Fruit fly (Drosophila melanogaster): Measurements from ENCODE around the gene CG31624.
A peak's percentile ranks its signal among the peaks of the same experiment; 100 is the strongest.

The CG31624 gene

DNA sequence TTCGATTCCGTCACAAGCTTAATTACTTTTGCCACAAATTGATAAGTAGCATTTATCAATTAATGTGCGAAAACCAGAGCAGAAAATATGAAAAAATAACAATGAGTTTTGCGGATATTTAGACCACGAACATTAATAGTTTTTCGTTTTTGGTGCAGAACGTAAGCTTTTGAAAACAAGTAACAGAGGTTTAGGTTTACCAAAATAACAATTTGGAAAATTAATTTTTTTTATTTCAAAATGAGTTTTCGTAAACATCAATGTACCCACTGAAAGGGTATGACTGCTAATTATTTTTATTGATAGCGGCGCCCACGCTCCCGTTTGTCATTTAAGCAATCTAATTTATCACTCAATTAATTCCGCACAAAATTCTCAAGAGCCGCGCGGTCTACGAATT, 4.8 kb downstream of the CG31624 start:
- TF ChIP-seq toe (GFP tag; optimal IDR thresholded peaks at IDR 0.05) = no peak
- no peak for TF ChIP-seq CG7045 (GFP tag; optimal IDR thresholded peaks at IDR 0.05)
- TF ChIP-seq tj (GFP tag; optimal IDR thresholded peaks at IDR 0.05) = no peak
- no peak for TF ChIP-seq CG33017 (tag; optimal IDR thresholded peaks at IDR 0.05)
- TF ChIP-seq cnc (optimal IDR thresholded peaks at IDR 0.05) = no peak
- TF ChIP-seq pad (GFP tag; optimal IDR thresholded peaks at IDR 0.05) = no peak
- TF ChIP-seq kay (GFP tag; ENCODE audit: borderline replicate concordance) = no peak
- TF ChIP-seq Clk (GFP tag; optimal IDR thresholded peaks at IDR 0.05) = no peak
- no peak for TF ChIP-seq bab1 (GFP tag; optimal IDR thresholded peaks at IDR 0.05)
- no peak for TF ChIP-seq CG1620 (GFP tag; optimal IDR thresholded peaks at IDR 0.05)
- TF ChIP-seq CG5204 (GFP tag; optimal IDR thresholded peaks at IDR 0.05) = no peak
- TF ChIP-seq Mnt (GFP tag; optimal IDR thresholded peaks at IDR 0.05) = no peak
- no peak for TF ChIP-seq Hr96 (GFP tag; optimal IDR thresholded peaks at IDR 0.05)
- TF ChIP-seq CG7101 (tag; optimal IDR thresholded peaks at IDR 0.05) = no peak
- no peak for TF ChIP-seq Crg-1 (GFP tag; optimal IDR thresholded peaks at IDR 0.05)
- no peak for TF ChIP-seq CG14711 (tag; optimal IDR thresholded peaks at IDR 0.05)
- no peak for TF ChIP-seq ovo (GFP tag; optimal IDR thresholded peaks at IDR 0.05)
- TF ChIP-seq cic (GFP tag; optimal IDR thresholded peaks at IDR 0.05) = no peak

DNA sequence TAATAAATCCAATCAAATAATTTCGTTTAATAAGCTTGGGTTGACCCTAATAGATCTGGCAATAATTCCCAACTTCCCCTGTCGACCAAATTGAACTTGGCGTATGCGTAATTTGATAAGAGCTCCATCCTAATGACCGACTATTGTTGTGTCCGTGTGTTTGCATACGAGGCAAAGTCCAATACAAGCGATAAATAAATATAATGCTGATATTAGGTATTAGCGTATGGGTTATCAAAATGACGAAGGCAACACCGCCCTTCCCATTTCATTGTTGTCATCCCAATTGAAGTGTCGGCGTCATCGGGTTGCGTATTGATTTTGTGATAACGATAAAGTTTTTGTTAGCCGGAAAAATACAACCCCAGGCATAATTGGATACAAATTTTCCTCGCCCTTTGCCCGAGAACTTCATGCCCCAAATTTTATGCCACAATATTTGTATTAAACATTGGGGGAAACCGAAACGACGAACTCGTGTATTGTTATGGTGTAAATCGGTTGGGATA, 10.8 kb downstream of the CG31624 start:
- TF ChIP-seq CG1620 (GFP tag; optimal IDR thresholded peaks at IDR 0.05) (no peak), tj (GFP tag; optimal IDR thresholded peaks at IDR 0.05) (no peak), CG11617 (GFP tag; optimal IDR thresholded peaks at IDR 0.05) (no peak), Crg-1 (GFP tag; optimal IDR thresholded peaks at IDR 0.05) (no peak), toe (GFP tag; optimal IDR thresholded peaks at IDR 0.05) (no peak), bab1 (GFP tag; optimal IDR thresholded peaks at IDR 0.05) (no peak), CG12768 (GFP tag; optimal IDR thresholded peaks at IDR 0.05) (no peak), Mnt (GFP tag; optimal IDR thresholded peaks at IDR 0.05) (no peak), CG5204 (GFP tag; optimal IDR thresholded peaks at IDR 0.05) (no peak), Hr96 (GFP tag; optimal IDR thresholded peaks at IDR 0.05) (no peak), ovo (GFP tag; optimal IDR thresholded peaks at IDR 0.05) (no peak), CG7045 (GFP tag; optimal IDR thresholded peaks at IDR 0.05) (no peak), Clk (GFP tag; optimal IDR thresholded peaks at IDR 0.05) (no peak), cnc (optimal IDR thresholded peaks at IDR 0.05) (no peak)

DNA sequence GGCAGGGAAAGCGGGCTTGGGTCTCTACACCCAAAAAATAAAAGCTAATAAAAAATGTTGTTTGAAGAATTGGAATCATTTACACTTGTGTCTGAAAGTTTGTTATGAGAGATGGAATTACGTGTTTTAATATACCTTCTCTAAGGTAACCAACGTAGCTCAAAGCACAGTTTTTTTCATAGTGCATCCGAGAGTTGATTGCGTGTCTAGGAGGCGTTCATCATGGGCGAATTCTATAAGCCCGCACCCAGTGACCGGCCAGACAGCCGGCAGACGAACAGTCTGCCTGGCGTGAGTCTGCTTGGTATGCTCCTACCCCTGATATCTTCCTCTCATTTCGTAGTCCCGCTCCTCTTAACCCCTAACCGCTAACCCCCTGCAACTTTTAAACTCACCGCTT, 12.4 kb downstream of the CG31624 start:
- TF ChIP-seq cnc (optimal IDR thresholded peaks at IDR 0.05) = no peak
- no peak for TF ChIP-seq kay (GFP tag; ENCODE audit: borderline replicate concordance)
- no peak for TF ChIP-seq CG7101 (tag; optimal IDR thresholded peaks at IDR 0.05)

DNA sequence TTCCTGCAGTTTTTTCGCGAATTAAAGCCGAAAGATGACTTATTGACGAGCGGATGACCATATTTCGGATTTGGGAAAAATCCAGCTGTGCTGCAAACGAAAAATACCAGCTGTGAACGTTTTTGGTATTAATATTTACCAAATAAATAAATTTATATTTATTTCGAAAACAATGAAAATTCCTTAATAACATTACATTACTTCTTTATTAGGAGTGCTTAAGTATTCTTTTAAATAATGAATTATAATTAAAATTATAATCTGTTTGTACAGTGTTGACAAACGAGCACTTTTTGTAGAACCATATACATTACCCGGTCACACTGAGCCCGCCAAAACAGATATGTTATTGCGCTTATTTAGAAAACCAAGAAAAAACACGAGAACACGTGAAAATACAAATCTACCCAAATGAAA, 20.6 kb downstream of the CG31624 start, which contains the start of the genes bur and Mcm10:
bur (minus strand) TSS at position 69 of the 417 bp plus-strand sequence.
Mcm10 (plus strand) TSS at position 319 of the 417 bp plus-strand sequence.
- TF ChIP-seq CG33017 (tag; optimal IDR thresholded peaks at IDR 0.05) (no peak), pad (GFP tag; optimal IDR thresholded peaks at IDR 0.05) (peak; percentile 2), CG14711 (tag; optimal IDR thresholded peaks at IDR 0.05) (peak; percentile 27), CG7101 (tag; optimal IDR thresholded peaks at IDR 0.05) (peak; percentile 42), toe (GFP tag; optimal IDR thresholded peaks at IDR 0.05) (no peak)

DNA sequence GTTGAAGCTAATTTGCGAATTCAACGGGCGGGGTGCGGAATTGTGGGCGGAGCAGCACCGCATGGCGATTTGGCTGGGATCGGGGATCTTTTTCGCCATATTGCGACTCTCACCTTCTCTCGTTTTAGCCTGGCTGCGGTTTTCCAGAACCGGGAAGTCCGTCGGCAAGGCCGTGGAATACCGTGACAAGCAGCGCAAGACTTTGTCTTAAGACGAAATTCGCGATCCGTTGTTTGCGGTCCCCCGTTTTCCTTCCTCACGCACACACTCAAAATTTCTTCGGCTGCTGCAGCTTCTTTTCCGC, 21.0 kb downstream of the CG31624 start:
- TF ChIP-seq pad (GFP tag; optimal IDR thresholded peaks at IDR 0.05) (no peak), kay (GFP tag; ENCODE audit: borderline replicate concordance) (no peak), cic (GFP tag; optimal IDR thresholded peaks at IDR 0.05) (no peak), ovo (GFP tag; optimal IDR thresholded peaks at IDR 0.05) (no peak), CG11617 (GFP tag; optimal IDR thresholded peaks at IDR 0.05) (no peak), Clk (GFP tag; optimal IDR thresholded peaks at IDR 0.05) (no peak), CG33017 (tag; optimal IDR thresholded peaks at IDR 0.05) (no peak), tj (GFP tag; optimal IDR thresholded peaks at IDR 0.05) (no peak), Hr96 (GFP tag; optimal IDR thresholded peaks at IDR 0.05) (no peak), Crg-1 (GFP tag; optimal IDR thresholded peaks at IDR 0.05) (no peak), cnc (optimal IDR thresholded peaks at IDR 0.05) (no peak)

DNA sequence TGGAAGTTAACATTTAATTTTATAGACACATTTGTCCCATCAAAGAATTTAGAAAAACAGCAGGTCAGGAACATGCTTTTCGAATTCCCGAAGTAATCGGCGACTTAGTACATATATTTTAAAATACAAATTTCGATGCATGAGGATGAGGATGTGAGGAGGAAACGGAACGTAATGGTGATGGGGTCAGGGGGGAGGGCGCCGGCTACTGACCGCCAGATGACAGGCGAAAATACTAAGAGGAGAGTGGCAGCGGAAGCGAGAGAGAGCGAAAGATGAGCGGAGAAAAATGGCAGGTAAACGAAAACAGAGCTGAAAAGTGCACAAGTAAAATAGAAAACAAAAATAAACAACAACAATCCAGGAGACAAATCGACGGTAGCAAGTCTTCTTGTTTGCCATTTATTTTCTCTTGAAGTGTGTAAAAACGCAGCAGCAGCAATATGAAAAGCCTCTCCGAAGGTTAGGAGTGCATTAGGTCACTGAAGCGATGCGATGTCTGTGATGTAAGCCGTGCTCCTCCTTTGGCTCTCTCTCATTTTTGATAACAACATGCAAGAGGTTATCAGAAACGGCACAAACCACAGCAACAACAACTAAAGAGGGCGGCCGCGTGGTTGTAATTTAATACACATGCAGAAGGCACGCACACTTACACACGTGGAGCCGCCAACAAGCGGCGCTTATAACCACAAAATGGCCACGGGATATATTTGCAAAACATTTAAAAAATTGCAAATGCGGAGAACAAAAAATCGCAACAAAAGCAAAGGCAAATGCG, 21.5 kb downstream of the CG31624 start:
- TF ChIP-seq CG11617 (GFP tag; optimal IDR thresholded peaks at IDR 0.05) (no peak), tj (GFP tag; optimal IDR thresholded peaks at IDR 0.05) (peak; percentile 41), toe (GFP tag; optimal IDR thresholded peaks at IDR 0.05) (no peak), Mnt (GFP tag; optimal IDR thresholded peaks at IDR 0.05) (peak; percentile 88), cic (GFP tag; optimal IDR thresholded peaks at IDR 0.05) (peak; percentile 42), Crg-1 (GFP tag; optimal IDR thresholded peaks at IDR 0.05) (peak; percentile 10), CG12768 (GFP tag; optimal IDR thresholded peaks at IDR 0.05) (no peak), CG33017 (tag; optimal IDR thresholded peaks at IDR 0.05) (no peak), CG14711 (tag; optimal IDR thresholded peaks at IDR 0.05) (no peak), CG7045 (GFP tag; optimal IDR thresholded peaks at IDR 0.05) (no peak)

DNA sequence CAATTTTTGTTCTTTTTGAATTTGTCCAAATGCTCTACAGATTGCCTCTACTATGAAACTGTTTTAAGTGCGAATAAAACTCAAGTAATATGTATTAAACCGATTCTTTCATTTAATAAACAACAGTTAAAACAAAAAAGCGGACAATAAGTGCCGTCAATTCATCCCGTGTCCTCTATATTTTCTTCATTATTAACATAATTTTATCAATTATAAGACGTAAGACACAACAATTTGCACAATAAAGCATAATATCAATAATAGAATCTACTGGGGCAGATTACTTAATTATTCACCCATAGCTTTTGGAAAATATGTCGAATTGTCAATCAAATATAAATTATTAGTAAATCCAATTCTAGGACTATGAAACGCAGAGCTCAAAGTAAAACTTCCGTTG, 27.3 kb downstream of the CG31624 start, which contains the start of gene CG31627:
CG31627 (plus strand) TSS at position 301 of the 400 bp plus-strand sequence.
- TF ChIP-seq tj (GFP tag; optimal IDR thresholded peaks at IDR 0.05) (no peak), CG7101 (tag; optimal IDR thresholded peaks at IDR 0.05) (no peak), kay (GFP tag; ENCODE audit: borderline replicate concordance) (no peak), Crg-1 (GFP tag; optimal IDR thresholded peaks at IDR 0.05) (no peak), toe (GFP tag; optimal IDR thresholded peaks at IDR 0.05) (no peak), cnc (optimal IDR thresholded peaks at IDR 0.05) (no peak), CG1620 (GFP tag; optimal IDR thresholded peaks at IDR 0.05) (no peak), CG7045 (GFP tag; optimal IDR thresholded peaks at IDR 0.05) (no peak), Clk (GFP tag; optimal IDR thresholded peaks at IDR 0.05) (no peak), cic (GFP tag; optimal IDR thresholded peaks at IDR 0.05) (no peak), CG5204 (GFP tag; optimal IDR thresholded peaks at IDR 0.05) (no peak), Hr96 (GFP tag; optimal IDR thresholded peaks at IDR 0.05) (no peak), ovo (GFP tag; optimal IDR thresholded peaks at IDR 0.05) (no peak)
